Fruit fly (Drosophila melanogaster) whole organism, adult: Measurements from ENCODE around the gene CG13042.

ENCODE experiments used
- CG11617 ChIP-seq: fragments of 200-800 bp; sonication (Bioruptor generic); optimal IDR thresholded peaks from 2 replicates; lab custom pipeline; 2017; ENCODE audit warnings: mild to moderate bottlenecking, missing biosample characterization, missing genetic modification reagents, missing genetic modification characterization
- CG12768 ChIP-seq: fragments of 200-800 bp; sonication (Bioruptor generic); optimal IDR thresholded peaks from 2 replicates; lab custom pipeline; 2017; ENCODE audit warnings: missing biosample characterization, missing genetic modification characterization, mild to moderate bottlenecking, moderate library complexity, missing genetic modification reagents
- CG14711 ChIP-seq: fragments of 200-800 bp; sonication (Bioruptor generic); optimal IDR thresholded peaks from 2 replicates; lab custom pipeline; 2018; ENCODE audit warnings: missing biosample characterization, mild to moderate bottlenecking, missing genetic modification characterization, moderate library complexity
- CG1620 ChIP-seq: fragments of 200-800 bp; sonication (Bioruptor generic); optimal IDR thresholded peaks from 2 replicates; lab custom pipeline; 2016; ENCODE audit warnings: missing biosample characterization, missing genetic modification characterization
- CG33017 ChIP-seq: fragments of 200-800 bp; sonication (Bioruptor generic); optimal IDR thresholded peaks from 2 replicates; lab custom pipeline; 2018; ENCODE audit warnings: missing biosample characterization, mild to moderate bottlenecking, missing genetic modification characterization, moderate library complexity
- CG5204 ChIP-seq: fragments of 200-800 bp; sonication (Bioruptor generic); optimal IDR thresholded peaks from 2 replicates; lab custom pipeline; 2016; ENCODE audit warnings: missing biosample characterization, missing genetic modification characterization
- CG7045 ChIP-seq: fragments of 200-800 bp; sonication (Bioruptor generic); optimal IDR thresholded peaks from 2 replicates; lab custom pipeline; 2017; ENCODE audit warnings: missing biosample characterization, mild to moderate bottlenecking, missing genetic modification characterization
- CG7101 ChIP-seq: fragments of 200-800 bp; sonication (Bioruptor generic); optimal IDR thresholded peaks from 2 replicates; lab custom pipeline; 2018; ENCODE audit warnings: missing biosample characterization, mild to moderate bottlenecking, missing genetic modification characterization, moderate library complexity
- Clk ChIP-seq: fragments of 200-800 bp; sonication (Bioruptor generic); optimal IDR thresholded peaks from 2 replicates; lab custom pipeline; 2017; ENCODE audit warnings: missing biosample characterization, missing genetic modification characterization
- Crg-1 ChIP-seq: fragments of 200-800 bp; sonication (Bioruptor generic); optimal IDR thresholded peaks from 2 replicates; lab custom pipeline; 2016; ENCODE audit warnings: missing biosample characterization, missing genetic modification characterization
- Hr96 ChIP-seq: fragments of 200-800 bp; sonication (Bioruptor generic); optimal IDR thresholded peaks from 2 replicates; lab custom pipeline; 2016; ENCODE audit warnings: missing biosample characterization, missing genetic modification characterization
- Mnt ChIP-seq: fragments of 200-800 bp; sonication (Bioruptor generic); optimal IDR thresholded peaks from 2 replicates; lab custom pipeline; 2016; ENCODE audit warnings: missing biosample characterization, mild to moderate bottlenecking, missing genetic modification characterization
- bab1 ChIP-seq: fragments of 200-800 bp; sonication (Bioruptor generic); optimal IDR thresholded peaks from 3 replicates; lab custom pipeline; 2019; ENCODE audit warnings: missing biosample characterization, mild to moderate bottlenecking, missing genetic modification characterization, moderate library complexity
- cic ChIP-seq: fragments of 200-800 bp; sonication (Bioruptor generic); optimal IDR thresholded peaks from 2 replicates; lab custom pipeline; 2017; ENCODE audit warnings: missing biosample characterization, mild to moderate bottlenecking, missing genetic modification characterization, moderate library complexity
- cnc ChIP-seq, 2 experiments: fragments of >200 bp; optimal IDR thresholded peaks; 2 replicates each; lab custom pipeline; 2017
- kay ChIP-seq: fragments of 200-800 bp; sonication (Bioruptor generic); peaks from one replicate; lab custom pipeline; 2016; ENCODE audit warnings: missing biosample characterization, missing genetic modification characterization, borderline replicate concordance
- ovo ChIP-seq: fragments of 200-800 bp; sonication (Bioruptor generic); optimal IDR thresholded peaks from 2 replicates; lab custom pipeline; 2016; ENCODE audit warnings: missing biosample characterization, missing genetic modification characterization
- pad ChIP-seq: fragments of 200-800 bp; sonication (Bioruptor generic); optimal IDR thresholded peaks from 3 replicates; lab custom pipeline; 2017; ENCODE audit warnings: missing biosample characterization, missing genetic modification characterization, mild to moderate bottlenecking, moderate library complexity, missing genetic modification reagents
- tj ChIP-seq: fragments of 200-800 bp; sonication (Bioruptor generic); optimal IDR thresholded peaks from 3 replicates; lab custom pipeline; 2017; ENCODE audit warnings: missing biosample characterization, mild to moderate bottlenecking, missing genetic modification characterization, moderate library complexity
- toe ChIP-seq: fragments of 200-800 bp; sonication (Bioruptor generic); optimal IDR thresholded peaks from 2 replicates; lab custom pipeline; 2016; ENCODE audit warnings: missing biosample characterization, missing genetic modification characterization

The CG13042 gene

DNA sequence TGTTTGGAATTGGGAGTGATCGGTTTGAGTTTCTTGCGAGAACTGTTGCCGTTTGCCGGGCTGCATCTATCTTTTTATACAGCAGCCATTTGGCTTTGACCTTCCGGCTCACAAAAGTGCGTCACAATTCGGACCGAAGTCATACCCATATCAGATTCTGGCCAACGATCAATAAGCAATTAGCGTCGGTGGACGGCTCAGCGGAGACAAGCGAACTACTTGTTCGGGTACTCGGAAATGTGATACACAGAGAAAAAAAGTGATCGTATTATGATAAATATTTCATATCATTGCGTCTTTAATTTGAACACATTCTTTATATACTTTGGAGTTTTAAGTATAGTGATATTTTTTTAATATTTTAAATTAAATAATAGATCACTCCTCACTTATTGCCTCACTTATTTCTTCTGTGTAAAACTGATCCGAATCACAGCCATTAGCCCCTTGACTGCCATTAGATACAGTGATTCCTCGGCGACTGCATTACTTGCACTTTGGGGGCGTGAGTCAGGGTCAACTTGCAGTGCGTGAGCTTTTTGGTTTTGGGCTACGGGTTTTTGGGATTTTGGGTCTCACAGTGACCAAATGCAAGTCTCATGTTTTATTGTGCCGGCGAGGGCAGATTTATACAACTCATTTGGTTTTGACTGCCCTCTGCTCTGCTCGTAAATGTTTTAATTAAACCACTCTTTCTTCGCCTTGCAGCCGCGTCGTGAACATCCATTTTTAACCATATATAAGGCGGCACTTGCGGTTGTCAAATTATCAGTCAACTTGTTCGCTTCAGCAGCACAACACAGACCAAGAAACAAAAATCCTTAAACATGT, 2.2 kb downstream of the CG13042 start, which contains the start of the genes CG13043 and CG13063:
TSS of gene CG13043 (minus strand) at position 51 of the 831 bp plus-strand sequence.
TSS of gene CG13063 (plus strand) at position 781 of the 831 bp plus-strand sequence.
- TF ChIP-seq CG12768 (no peak), CG33017 (tag; lab: Kevin White, UChicago) (no peak), CG7101 (tag; lab: Kevin White, UChicago) (no peak), Crg-1 (GFP tag; lab: Kevin White, UChicago) (no peak), bab1 (GFP tag; lab: Kevin White, UChicago) (no peak), ovo (GFP tag; lab: Kevin White, UChicago) (no peak), kay (GFP tag; lab: Kevin White, UChicago) (no peak), Clk (GFP tag; lab: Kevin White, UChicago) (no peak), cic (GFP tag; lab: Kevin White, UChicago) (no peak), cnc (optimal IDR thresholded peaks at IDR 0.05; lab: Kevin White, UChicago) (no peak), Hr96 (no peak), CG11617 (no peak), CG7045 (no peak)

DNA sequence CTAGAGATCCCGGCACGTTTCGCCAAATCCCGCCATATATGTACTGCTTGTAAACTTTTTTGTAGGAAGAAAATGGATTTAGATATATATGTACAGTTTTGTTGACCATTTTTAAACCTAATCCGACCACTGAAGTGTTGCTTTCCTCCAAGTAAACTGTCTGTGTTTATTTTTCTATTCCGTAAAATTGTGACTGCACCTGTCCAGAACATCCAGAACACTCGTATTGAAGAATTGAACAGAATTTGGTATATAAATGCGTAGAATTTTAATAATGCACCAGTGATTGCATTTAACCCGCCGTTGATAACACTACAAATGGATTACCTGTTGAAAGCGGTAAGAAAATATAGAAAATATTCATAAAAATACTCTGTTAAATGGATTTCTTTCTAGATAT, 4.3 kb downstream of the CG13042 start, which contains the start of gene CG43249:
TSS of gene CG43249 (plus strand) at position 301 of the 400 bp plus-strand sequence.
- TF ChIP-seq CG7101 (tag; lab: Kevin White, UChicago) (no peak), ovo (GFP tag; lab: Kevin White, UChicago) (no peak), CG11617 (no peak), Clk (GFP tag; lab: Kevin White, UChicago) (no peak), CG33017 (tag; lab: Kevin White, UChicago) (no peak), CG12768 (no peak), Hr96 (no peak), CG5204 (GFP tag; lab: Kevin White, UChicago) (no peak), cnc (optimal IDR thresholded peaks at IDR 0.05; lab: Kevin White, UChicago) (no peak), kay (GFP tag; lab: Kevin White, UChicago) (no peak), CG14711 (tag; lab: Kevin White, UChicago) (no peak)

DNA sequence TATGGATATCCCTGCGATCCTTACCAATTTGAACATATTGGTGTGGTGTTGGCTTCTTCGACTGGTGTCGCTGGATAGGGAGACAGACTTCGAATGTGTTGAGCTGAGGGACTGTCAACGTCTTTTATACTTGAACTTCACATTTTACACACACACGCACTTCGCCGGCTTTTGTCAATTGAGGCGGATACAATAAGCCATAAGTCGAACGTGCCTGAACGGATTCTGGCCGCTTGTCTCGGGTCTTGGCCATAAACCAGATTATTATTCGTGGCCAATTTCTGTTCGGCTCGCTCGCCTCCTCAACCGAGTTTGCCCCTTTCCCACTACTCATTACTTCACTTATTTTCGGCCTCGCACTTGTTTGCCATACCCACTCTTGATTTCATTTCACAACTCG, 5.2 kb downstream of the CG13042 start, which contains the start of gene CG13044:
TSS of gene CG13044 (minus strand) at position 101 of the 400 bp plus-strand sequence.
- TF ChIP-seq cnc (optimal IDR thresholded peaks at IDR 0.05; lab: Kevin White, UChicago) (no peak), CG33017 (tag; lab: Kevin White, UChicago) (no peak), Clk (GFP tag; lab: Kevin White, UChicago) (no peak), CG14711 (tag; lab: Kevin White, UChicago) (no peak), Mnt (GFP tag; lab: Kevin White, UChicago) (no peak), bab1 (GFP tag; lab: Kevin White, UChicago) (no peak), CG1620 (GFP tag; lab: Kevin White, UChicago) (no peak), pad (GFP tag; lab: Kevin White, UChicago) (no peak)

DNA sequence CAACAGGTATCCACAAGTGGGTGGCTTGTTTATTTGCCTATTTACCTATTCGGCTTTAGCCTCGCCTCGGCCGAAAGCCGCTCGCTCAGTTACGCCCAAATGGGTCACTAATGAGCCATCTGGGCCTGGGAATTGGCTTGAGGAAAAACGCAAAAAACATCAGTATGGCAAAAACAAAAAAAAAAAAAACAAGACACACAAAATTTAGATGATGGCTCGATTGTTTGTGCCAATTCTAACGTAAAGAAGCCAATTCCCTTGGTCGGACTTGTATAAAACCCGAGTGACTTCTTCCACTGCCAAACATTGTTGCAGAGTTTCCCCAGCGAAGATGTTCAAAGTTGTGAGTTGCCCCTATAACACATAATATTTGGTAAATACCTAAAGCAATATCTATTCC, 7.1 kb downstream of the CG13042 start, which contains the start of gene CG4982:
TSS of gene CG4982 (plus strand) at position 301 of the 400 bp plus-strand sequence.
- TF ChIP-seq bab1 (GFP tag; lab: Kevin White, UChicago) (no peak), Clk (GFP tag; lab: Kevin White, UChicago) (no peak), tj (GFP tag; lab: Kevin White, UChicago) (no peak)

DNA sequence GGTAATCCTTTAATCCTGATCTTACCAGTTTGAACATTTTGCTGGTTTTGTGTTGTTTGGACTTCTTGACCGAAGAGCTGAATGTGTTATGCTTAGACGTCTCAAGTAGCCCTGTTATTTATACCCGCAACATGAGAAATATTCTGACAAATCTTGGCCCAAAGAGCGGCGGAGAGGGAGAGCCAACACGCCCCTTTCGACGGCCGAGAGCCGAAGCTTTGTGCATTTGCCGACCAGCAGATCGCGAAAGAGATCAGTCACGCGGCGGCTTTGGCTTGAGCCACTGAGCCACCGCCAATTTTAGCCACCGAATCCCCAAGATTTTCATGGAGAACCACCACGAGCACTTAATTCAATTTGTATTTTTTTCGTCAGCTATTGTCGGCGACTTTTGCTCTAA, 12.8 kb downstream of the CG13042 start, which contains the start of gene CG4962:
TSS of gene CG4962 (minus strand) at position 101 of the 400 bp plus-strand sequence.
- TF ChIP-seq cnc (optimal IDR thresholded peaks at IDR 0.05; lab: Kevin White, UChicago) (no peak), toe (GFP tag; lab: Kevin White, UChicago) (no peak), Crg-1 (GFP tag; lab: Kevin White, UChicago) (no peak), CG7045 (no peak), CG12768 (no peak), pad (GFP tag; lab: Kevin White, UChicago) (no peak), CG14711 (tag; lab: Kevin White, UChicago) (no peak), CG11617 (no peak)

DNA sequence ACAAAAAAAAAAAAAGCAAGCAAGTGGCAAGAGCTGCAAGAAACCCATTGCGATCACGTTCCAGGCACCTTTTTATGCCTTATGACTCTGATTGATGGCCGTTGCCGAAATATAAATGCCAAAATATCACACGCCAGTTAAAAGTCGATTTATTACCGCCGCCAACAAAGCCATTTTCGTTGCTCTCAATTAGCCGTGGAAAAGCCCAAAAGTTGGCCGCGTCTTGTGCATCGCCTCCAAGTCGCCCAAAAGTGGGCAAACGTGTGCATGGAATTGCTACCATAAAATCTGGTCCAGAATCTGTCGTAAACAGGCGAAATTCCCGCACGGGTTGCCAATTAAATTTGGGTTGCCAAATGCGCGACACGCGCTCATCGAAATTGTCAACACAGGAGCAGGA, 16.6 kb downstream of the CG13042 start:
- TF ChIP-seq Crg-1 (GFP tag; lab: Kevin White, UChicago), result no peak
- TF ChIP-seq Mnt (GFP tag; lab: Kevin White, UChicago), result no peak
- no peak for TF ChIP-seq ovo (GFP tag; lab: Kevin White, UChicago)
- no peak for TF ChIP-seq pad (GFP tag; lab: Kevin White, UChicago)
- no peak for TF ChIP-seq cic (GFP tag; lab: Kevin White, UChicago)
- no peak for TF ChIP-seq CG7045
- TF ChIP-seq CG5204 (GFP tag; lab: Kevin White, UChicago), result no peak
- no peak for TF ChIP-seq cnc (optimal IDR thresholded peaks at IDR 0.05; lab: Kevin White, UChicago)
- no peak for TF ChIP-seq CG12768
- no peak for TF ChIP-seq Hr96
- no peak for TF ChIP-seq CG11617
- TF ChIP-seq CG14711 (tag; lab: Kevin White, UChicago), result no peak
- TF ChIP-seq CG33017 (tag; lab: Kevin White, UChicago), result no peak
- no peak for TF ChIP-seq CG7101 (tag; lab: Kevin White, UChicago)
- TF ChIP-seq tj (GFP tag; lab: Kevin White, UChicago), result no peak
- no peak for TF ChIP-seq kay (GFP tag; lab: Kevin White, UChicago)
